Worm (Caenorhabditis elegans) whole organism, early embryonic: ENCODE results near the gene kin-24.

Source experiments
- B0310.2 ChIP-seq: sonication (generic microtip); optimal IDR thresholded peaks from 2 replicates; lab custom pipeline; 2016; ENCODE audit warnings: mild to moderate bottlenecking, missing genetic modification characterization, missing compliant biosample characterization
- F13C5.2 ChIP-seq: sonication (generic microtip); optimal IDR thresholded peaks from 2 replicates; lab custom pipeline; 2017; ENCODE audit warnings: mild to moderate bottlenecking, missing genetic modification characterization, inconsistent platforms, missing compliant biosample characterization
- ama-1 ChIP-seq: fragments of 150-350 bp; optimal IDR thresholded peaks from 2 replicates; lab custom pipeline; 2014
- flt-1 ChIP-seq: fragments of 200-800 bp; sonication (Bioruptor generic); IDR thresholded peaks from 2 replicates; pipeline ENCODE4 v1.3.6; 2022; ENCODE audit warnings: missing genetic modification characterization, missing compliant biosample characterization
- hnd-1 ChIP-seq: sonication (generic microtip); optimal IDR thresholded peaks from 2 replicates; lab custom pipeline; 2016; ENCODE audit warnings: missing genetic modification characterization, missing compliant biosample characterization
- pes-1 ChIP-seq: fragments of 200-800 bp; sonication (Bioruptor generic); IDR thresholded peaks from 2 replicates; pipeline ENCODE4 v1.3.6; 2022; ENCODE audit warnings: missing genetic modification reagents, missing genetic modification characterization, missing compliant biosample characterization
- scrt-1 ChIP-seq: fragments of 200-800 bp; sonication (Bioruptor generic); IDR thresholded peaks from 2 replicates; pipeline ENCODE4 v1.3.6; 2022; ENCODE audit warnings: missing genetic modification characterization, missing compliant biosample characterization

DNA sequence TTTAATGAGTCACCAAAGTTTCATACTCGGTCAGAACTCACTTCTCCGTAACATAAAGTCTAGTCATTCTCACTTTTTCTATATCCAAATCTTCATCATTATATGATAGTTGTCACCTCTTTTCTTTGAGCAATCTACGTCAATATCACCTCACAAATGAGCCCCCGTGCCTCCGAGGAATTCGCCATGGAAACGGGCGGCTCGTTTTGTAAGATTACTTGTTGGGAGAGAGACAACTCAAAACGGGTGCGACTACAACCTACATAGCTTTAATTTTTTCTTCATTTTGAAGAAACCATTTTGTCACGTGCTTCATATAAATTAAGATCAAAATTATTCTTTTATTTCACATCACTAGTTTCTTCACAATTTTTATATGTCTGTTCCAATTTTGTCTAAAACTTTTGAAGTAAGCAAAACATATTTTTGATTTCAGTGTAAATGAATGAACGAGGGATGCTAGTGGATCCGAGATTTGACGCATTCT is 38.1 kb upstream of the kin-24 start, which contains the start of gene nhr-4:
- TF ChIP-seq scrt-1 (GFP tag; lab: Robert Waterston, UW) (no peak), B0310.2 (tag; lab: Kevin White, UChicago) (no peak), flt-1 (GFP tag; lab: Robert Waterston, UW) (no peak), ama-1 (lab: Kevin White, UChicago) (no peak), pes-1 (GFP tag; lab: Robert Waterston, UW) (no peak), hnd-1 (tag; lab: Kevin White, UChicago) (no peak), F13C5.2 (tag; lab: Kevin White, UChicago) (no peak)
